Fruit fly (Drosophila melanogaster) whole organism, prepupa: ENCODE results near the gene Nepl19.

Experiments
- Blimp-1 ChIP-seq: fragments of 200-800 bp; sonication (Bioruptor generic); optimal IDR thresholded peaks from 3 replicates; lab custom pipeline; 2017; ENCODE audit warnings: missing biosample characterization, missing genetic modification characterization, mild to moderate bottlenecking, moderate library complexity, missing genetic modification reagents
- CG10631 ChIP-seq: fragments of 200-800 bp; sonication (Bioruptor generic); optimal IDR thresholded peaks from 2 replicates; lab custom pipeline; 2016; ENCODE audit warnings: missing biosample characterization, missing genetic modification characterization
- CG10669 ChIP-seq: fragments of 200-800 bp; sonication (Bioruptor generic); optimal IDR thresholded peaks from 3 replicates; lab custom pipeline; 2018; ENCODE audit warnings: missing biosample characterization, mild to moderate bottlenecking, missing genetic modification characterization, moderate library complexity
- CG11762 ChIP-seq: fragments of 200-800 bp; sonication (Bioruptor generic); optimal IDR thresholded peaks from 3 replicates; lab custom pipeline; 2016; ENCODE audit warnings: missing biosample characterization, missing genetic modification characterization; ENCODE audit not compliant: insufficient read depth
- CG1621 ChIP-seq: fragments of 200-800 bp; sonication (Bioruptor generic); optimal IDR thresholded peaks from 3 replicates; lab custom pipeline; 2018; ENCODE audit warnings: missing biosample characterization, mild to moderate bottlenecking, missing genetic modification characterization
- CG16779 ChIP-seq: fragments of 200-800 bp; sonication (Bioruptor generic); optimal IDR thresholded peaks from 3 replicates; lab custom pipeline; 2017; ENCODE audit warnings: missing biosample characterization, mild to moderate bottlenecking, missing genetic modification characterization
- CG3032 ChIP-seq: fragments of 200-800 bp; optimal IDR thresholded peaks from 2 replicates; lab custom pipeline; 2019; ENCODE audit warnings: missing biosample characterization, mild to moderate bottlenecking, missing genetic modification characterization, moderate library complexity
- CG31627 ChIP-seq: fragments of 200-800 bp; sonication (Bioruptor generic); optimal IDR thresholded peaks from 3 replicates; lab custom pipeline; 2016; ENCODE audit warnings: missing biosample characterization, missing genetic modification characterization
- CG32006 ChIP-seq: fragments of 200-800 bp; sonication (Bioruptor generic); optimal IDR thresholded peaks from 3 replicates; lab custom pipeline; 2017; ENCODE audit warnings: missing biosample characterization, mild to moderate bottlenecking, missing genetic modification characterization
- CG34406 ChIP-seq: fragments of 200-800 bp; sonication (Bioruptor generic); optimal IDR thresholded peaks from 3 replicates; lab custom pipeline; 2016; ENCODE audit warnings: missing biosample characterization, missing genetic modification characterization
- CG3919 ChIP-seq: fragments of 200-800 bp; sonication (Bioruptor generic); optimal IDR thresholded peaks from 3 replicates; lab custom pipeline; 2016; ENCODE audit warnings: missing biosample characterization, missing genetic modification characterization
- CG6163 ChIP-seq: fragments of 200-800 bp; sonication (Bioruptor generic); IDR thresholded peaks from 3 replicates; pipeline ENCODE4 v1.3.6; 2022; ENCODE audit warnings: missing biosample characterization, missing genetic modification characterization
- CG6276 ChIP-seq: fragments of 200-800 bp; sonication (Bioruptor generic); optimal IDR thresholded peaks from 2 replicates; lab custom pipeline; 2017; ENCODE audit warnings: missing biosample characterization, mild to moderate bottlenecking, missing genetic modification characterization
- CG6792 ChIP-seq: fragments of 200-800 bp; sonication (Bioruptor generic); optimal IDR thresholded peaks from 3 replicates; lab custom pipeline; 2016; ENCODE audit warnings: missing biosample characterization, missing genetic modification characterization
- CG6808 ChIP-seq: fragments of 200-800 bp; sonication (Bioruptor generic); optimal IDR thresholded peaks from 3 replicates; lab custom pipeline; 2017; ENCODE audit warnings: missing biosample characterization, missing genetic modification characterization, mild to moderate bottlenecking, moderate library complexity, missing genetic modification reagents
- CG6854 ChIP-seq: fragments of 200-800 bp; sonication (Bioruptor generic); optimal IDR thresholded peaks from 2 replicates; lab custom pipeline; 2017; ENCODE audit warnings: missing biosample characterization, mild to moderate bottlenecking, missing genetic modification characterization
- CG7368 ChIP-seq: fragments of 200-800 bp; sonication (Bioruptor generic); optimal IDR thresholded peaks from 3 replicates; lab custom pipeline; 2016; ENCODE audit warnings: missing biosample characterization, missing genetic modification characterization
- CG8119 ChIP-seq: fragments of 200-800 bp; sonication (Bioruptor generic); IDR thresholded peaks from 3 replicates; pipeline ENCODE4 v1.3.6; 2022; ENCODE audit warnings: missing biosample characterization, missing genetic modification characterization
- CG8632 ChIP-seq: fragments of 200-800 bp; sonication (Bioruptor generic); optimal IDR thresholded peaks from 3 replicates; lab custom pipeline; 2016; ENCODE audit warnings: missing biosample characterization, missing genetic modification characterization
- Eip75B ChIP-seq: fragments of 200-800 bp; sonication (Bioruptor generic); optimal IDR thresholded peaks from 3 replicates; lab custom pipeline; 2016; ENCODE audit warnings: missing biosample characterization, missing genetic modification characterization
- Eip78C ChIP-seq: fragments of 200-800 bp; sonication (Bioruptor generic); peaks from one replicate; lab custom pipeline; 2016; ENCODE audit warnings: missing biosample characterization, missing genetic modification characterization
- Eip93F ChIP-seq: fragments of 200-800 bp; sonication (Bioruptor generic); optimal IDR thresholded peaks from 2 replicates; lab custom pipeline; 2016; ENCODE audit warnings: missing biosample characterization, mild to moderate bottlenecking, missing genetic modification characterization
- Ets96B ChIP-seq: fragments of 200-800 bp; optimal IDR thresholded peaks from 2 replicates; lab custom pipeline; 2019; ENCODE audit warnings: missing biosample characterization, mild to moderate bottlenecking, missing genetic modification characterization, moderate library complexity
- Gug ChIP-seq: fragments of 200-800 bp; sonication (Bioruptor generic); IDR thresholded peaks from 2 replicates; pipeline ENCODE4 v1.3.6; 2022; ENCODE audit warnings: missing biosample characterization, missing genetic modification characterization
- Hr38 ChIP-seq: sonication (Bioruptor generic); optimal IDR thresholded peaks from 2 replicates; lab custom pipeline; 2016; ENCODE audit warnings: missing biosample characterization, missing genetic modification characterization
- Hr39 ChIP-seq: fragments of 200-800 bp; sonication (Bioruptor generic); optimal IDR thresholded peaks from 2 replicates; lab custom pipeline; 2016; ENCODE audit warnings: missing biosample characterization, missing genetic modification characterization
- Hr4 ChIP-seq: fragments of 200-800 bp; sonication (Bioruptor generic); optimal IDR thresholded peaks from 3 replicates; lab custom pipeline; 2016; ENCODE audit warnings: missing biosample characterization, missing genetic modification characterization
- Met ChIP-seq: fragments of 200-800 bp; sonication (Bioruptor generic); optimal IDR thresholded peaks from 3 replicates; lab custom pipeline; 2016; ENCODE audit warnings: missing biosample characterization, missing genetic modification characterization
- OdsH ChIP-seq: fragments of 200-800 bp; sonication (Bioruptor generic); optimal IDR thresholded peaks from 3 replicates; lab custom pipeline; 2016; ENCODE audit warnings: missing biosample characterization, missing genetic modification characterization
- Smox ChIP-seq: fragments of 200-800 bp; sonication (Bioruptor generic); optimal IDR thresholded peaks from 3 replicates; lab custom pipeline; 2016; ENCODE audit warnings: missing biosample characterization, missing genetic modification characterization
- Sox102F ChIP-seq: fragments of 200-800 bp; sonication (Bioruptor generic); optimal IDR thresholded peaks from 2 replicates; lab custom pipeline; 2016; ENCODE audit warnings: missing biosample characterization, mild to moderate bottlenecking, missing genetic modification characterization
- Sox14 ChIP-seq: fragments of 200-800 bp; sonication (Bioruptor generic); optimal IDR thresholded peaks from 3 replicates; lab custom pipeline; 2016; ENCODE audit warnings: missing biosample characterization, missing genetic modification characterization
- Sox15 ChIP-seq: fragments of 200-800 bp; sonication (Bioruptor generic); optimal IDR thresholded peaks from 3 replicates; lab custom pipeline; 2016; ENCODE audit warnings: missing biosample characterization, missing genetic modification characterization
- achi ChIP-seq: fragments of 200-800 bp; sonication (Bioruptor generic); optimal IDR thresholded peaks from 3 replicates; lab custom pipeline; 2016; ENCODE audit warnings: missing biosample characterization, missing genetic modification characterization
- cyc ChIP-seq: fragments of 200-800 bp; sonication (Bioruptor generic); optimal IDR thresholded peaks from 3 replicates; lab custom pipeline; 2016; ENCODE audit warnings: missing biosample characterization, missing genetic modification characterization
- dac ChIP-seq: fragments of 200-800 bp; sonication (Bioruptor generic); optimal IDR thresholded peaks from 2 replicates; lab custom pipeline; 2017; ENCODE audit warnings: missing biosample characterization, mild to moderate bottlenecking, missing genetic modification characterization
- dsx ChIP-seq: fragments of 200-800 bp; optimal IDR thresholded peaks from 3 replicates; lab custom pipeline; 2019; ENCODE audit warnings: missing biosample characterization, mild to moderate bottlenecking, missing genetic modification characterization, moderate library complexity; ENCODE audit not compliant: poor library complexity, severe bottlenecking
- eg ChIP-seq: fragments of 200-800 bp; sonication (Bioruptor generic); IDR thresholded peaks from 3 replicates; pipeline ENCODE4 v1.3.6; 2022; ENCODE audit warnings: missing biosample characterization, missing genetic modification characterization
- esn ChIP-seq: fragments of 200-800 bp; sonication (Bioruptor generic); optimal IDR thresholded peaks from 2 replicates; lab custom pipeline; 2016; ENCODE audit warnings: missing biosample characterization, mild to moderate bottlenecking, missing genetic modification characterization, moderate library complexity
- fd59A ChIP-seq: fragments of 200-800 bp; sonication (Bioruptor generic); optimal IDR thresholded peaks from 2 replicates; lab custom pipeline; 2017; ENCODE audit warnings: missing biosample characterization, mild to moderate bottlenecking, missing genetic modification characterization, missing genetic modification reagents
- fd85E ChIP-seq: fragments of 200-800 bp; sonication (Bioruptor generic); optimal IDR thresholded peaks from 3 replicates; lab custom pipeline; 2016; ENCODE audit warnings: missing biosample characterization, missing genetic modification characterization
- fkh ChIP-seq: fragments of 200-800 bp; sonication (Bioruptor generic); optimal IDR thresholded peaks from 3 replicates; lab custom pipeline; 2017; ENCODE audit warnings: missing biosample characterization, mild to moderate bottlenecking, missing genetic modification characterization, moderate library complexity
- lz ChIP-seq: fragments of 200-800 bp; sonication (Bioruptor generic); optimal IDR thresholded peaks from 3 replicates; lab custom pipeline; 2016; ENCODE audit warnings: missing biosample characterization, missing genetic modification characterization
- net ChIP-seq: fragments of 200-800 bp; sonication (Bioruptor generic); optimal IDR thresholded peaks from 3 replicates; lab custom pipeline; 2016; ENCODE audit warnings: missing biosample characterization, missing genetic modification characterization
- salr ChIP-seq, 2 experiments: fragments of 200-800 bp; sonication (Bioruptor generic); optimal IDR thresholded peaks; 3 replicates each; lab custom pipeline; 2016 to 2018; ENCODE audit warnings: missing biosample characterization in 2 of 2, missing genetic modification characterization in 2 of 2, mild to moderate bottlenecking in 1 of 2
- spab ChIP-seq: fragments of 200-800 bp; sonication (Bioruptor generic); optimal IDR thresholded peaks from 2 replicates; lab custom pipeline; 2017; ENCODE audit warnings: missing biosample characterization, mild to moderate bottlenecking, missing genetic modification characterization, missing genetic modification reagents
- ss ChIP-seq, 2 experiments: fragments of 200-800 bp; sonication (Bioruptor generic); optimal IDR thresholded peaks; 2 replicates in 1 of 2; 3 replicates in 1 of 2; lab custom pipeline; 2017 to 2018; ENCODE audit warnings: mild to moderate bottlenecking in 2 of 2, missing biosample characterization in 2 of 2, missing genetic modification characterization in 2 of 2, moderate library complexity in 1 of 2
- svp ChIP-seq: fragments of 200-800 bp; sonication (Bioruptor generic); peaks from one replicate; lab custom pipeline; 2016; ENCODE audit warnings: missing biosample characterization, missing genetic modification characterization
- topi ChIP-seq: fragments of 200-800 bp; sonication (Bioruptor generic); optimal IDR thresholded peaks from 3 replicates; lab custom pipeline; 2016; ENCODE audit warnings: missing biosample characterization, missing genetic modification characterization
- vri ChIP-seq: fragments of 200-800 bp; sonication (Bioruptor generic); optimal IDR thresholded peaks from 3 replicates; lab custom pipeline; 2016; ENCODE audit warnings: missing biosample characterization, mild to moderate bottlenecking, missing genetic modification characterization

The Nepl19 gene

DNA sequence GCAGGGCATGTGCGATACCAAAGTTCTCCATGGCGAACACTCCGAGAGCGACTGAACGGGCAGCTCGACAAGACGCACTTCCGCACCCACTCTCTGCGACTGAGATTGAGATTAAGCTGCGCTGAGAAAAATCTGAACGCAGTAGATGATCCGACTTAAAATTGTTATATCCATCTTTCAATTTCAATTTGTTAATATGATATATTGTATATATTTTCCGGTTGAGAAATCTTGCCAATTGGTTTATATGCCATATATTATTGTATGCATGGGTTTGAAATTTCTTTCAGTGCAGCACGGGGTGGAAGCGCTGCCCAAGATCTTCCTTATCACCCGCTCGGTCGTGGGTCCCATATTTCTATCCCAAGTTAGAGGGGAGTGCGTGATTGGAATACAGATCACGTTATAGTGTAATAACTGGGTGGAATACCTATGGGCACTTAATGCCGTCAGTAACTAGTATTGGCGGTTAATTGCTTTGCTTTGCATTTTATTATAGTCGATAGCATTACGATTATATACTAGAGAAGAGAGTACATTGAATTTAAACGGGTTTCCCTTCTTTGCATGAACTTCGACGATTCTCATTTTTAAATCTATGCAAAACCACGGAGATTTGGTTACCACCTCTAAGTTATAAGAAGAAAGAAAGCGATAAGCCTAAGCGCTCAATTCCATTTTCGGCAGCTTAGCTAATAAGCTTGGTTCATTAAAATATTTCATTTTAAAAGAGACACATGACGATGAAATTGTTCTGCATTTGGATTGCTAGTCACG lies at the start of gene Nepl19, which contains the start of gene Nepl20:
Gene Nepl19, minus strand, starts transcription at position 57 of the 777 bp plus-strand sequence.
Gene Nepl20, plus strand, starts transcription at position 727 of the 777 bp plus-strand sequence.
- peak; percentile 86 for TF ChIP-seq CG7368
- TF ChIP-seq OdsH (GFP tag; lab: Kevin White, UChicago): peak; percentile 90
- TF ChIP-seq Gug (GFP tag; lab: Robert Waterston, UW): peak; percentile 93
- TF ChIP-seq esn (GFP tag; lab: Kevin White, UChicago): peak; percentile 91
- TF ChIP-seq Sox102F (GFP tag; lab: Kevin White, UChicago): peak; percentile 87
- TF ChIP-seq CG1621 (tag; lab: Kevin White, UChicago): peak; percentile 89
- peak; percentile 85 for TF ChIP-seq dsx
- TF ChIP-seq CG10669 (GFP tag; lab: Kevin White, UChicago): peak; percentile 89
- peak; percentile 86 for TF ChIP-seq Sox14 (GFP tag; lab: Kevin White, UChicago)
- TF ChIP-seq Hr4: peak; percentile 91
- peak; percentile 86 for TF ChIP-seq CG10631 (GFP tag; lab: Kevin White, UChicago)
- TF ChIP-seq CG34406 (GFP tag; lab: Kevin White, UChicago): peak; percentile 86
- TF ChIP-seq lz (GFP tag; lab: Kevin White, UChicago): peak; percentile 86
- peak; percentile 87 for TF ChIP-seq Met
- TF ChIP-seq fkh (GFP tag; lab: Kevin White, UChicago): peak; percentile 29
- peak; percentile 84 for TF ChIP-seq cyc (GFP tag; lab: Kevin White, UChicago)
- TF ChIP-seq svp: peak; percentile 99
- TF ChIP-seq fd85E: peak; percentile 56
- peak; percentile 84 for TF ChIP-seq CG31627 (GFP tag; lab: Kevin White, UChicago)
- peak; percentile 94 for TF ChIP-seq CG6163 (GFP tag; lab: Robert Waterston, UW)
- peak; percentile 94 for TF ChIP-seq eg (GFP tag; lab: Robert Waterston, UW)
- TF ChIP-seq Ets96B (tag; lab: Kevin White, UChicago): peak; percentile 89
- peak; percentile 85 for TF ChIP-seq spab (GFP tag; lab: Kevin White, UChicago)
- peak; percentile 89 for TF ChIP-seq CG8119 (GFP tag; lab: Robert Waterston, UW)
- TF ChIP-seq CG3919 (GFP tag; lab: Kevin White, UChicago): peak; percentile 90
- peak; percentile 89 for TF ChIP-seq net (GFP tag; lab: Kevin White, UChicago)
- TF ChIP-seq Blimp-1 (GFP tag; lab: Kevin White, UChicago): peak; percentile 36
- TF ChIP-seq Eip75B (GFP tag; lab: Kevin White, UChicago): peak; percentile 88
- TF ChIP-seq Eip78C: peak; percentile 96
- no peak for TF ChIP-seq Hr38
- TF ChIP-seq CG6808 (GFP tag; lab: Kevin White, UChicago): peak; percentile 85
- peak; percentile 76 for TF ChIP-seq Sox15 (GFP tag; lab: Kevin White, UChicago)
- TF ChIP-seq CG6276: peak; percentile 86
- TF ChIP-seq CG3032 (tag; lab: Kevin White, UChicago): peak; percentile 86
- peak; percentile 65 for TF ChIP-seq dac (GFP tag; lab: Kevin White, UChicago)
- peak; percentile 78 for TF ChIP-seq fd59A (GFP tag; lab: Kevin White, UChicago)
- TF ChIP-seq salr (GFP tag; optimal IDR thresholded peaks at IDR 0.05; lab: Kevin White, UChicago): peak; percentile 77 to 84
- TF ChIP-seq CG16779: peak; percentile 86
- TF ChIP-seq vri: peak; percentile 77
- peak; percentile 82 for TF ChIP-seq CG8632 (GFP tag; lab: Kevin White, UChicago)
- peak; percentile 85 for TF ChIP-seq Smox (GFP tag; lab: Kevin White, UChicago)
- TF ChIP-seq Eip93F (GFP tag; lab: Kevin White, UChicago): peak; percentile 68
- TF ChIP-seq Hr39 (GFP tag; lab: Kevin White, UChicago): peak; percentile 77
- TF ChIP-seq CG6792 (GFP tag; lab: Kevin White, UChicago): peak; percentile 89
- peak; percentile 92 for TF ChIP-seq CG32006 (GFP tag; lab: Kevin White, UChicago)
- TF ChIP-seq achi (GFP tag; lab: Kevin White, UChicago): peak; percentile 84
- peak; percentile 74 to 85 for TF ChIP-seq ss (GFP tag; optimal IDR thresholded peaks at IDR 0.05; lab: Kevin White, UChicago)
- peak; percentile 90 for TF ChIP-seq topi
- TF ChIP-seq CG6854: no peak
- peak; percentile 75 for TF ChIP-seq CG11762
